Worm (Caenorhabditis elegans): ENCODE results near the gene fbxb-52.

- TF ChIP-seq vab-15 (tag; optimal IDR thresholded peaks at IDR 0.05): no peak
- TF ChIP-seq lsy-2 (tag; optimal IDR thresholded peaks at IDR 0.05): no peak
- no peak for TF ChIP-seq efl-3 (GFP tag; optimal IDR thresholded peaks at IDR 0.05)
- no peak for TF ChIP-seq jun-1 (tag; optimal IDR thresholded peaks at IDR 0.05)
- no peak for TF ChIP-seq elt-2 (tag; optimal IDR thresholded peaks at IDR 0.05)
- no peak for TF ChIP-seq nhr-12 (tag; optimal IDR thresholded peaks at IDR 0.05)
- TF ChIP-seq unc-86 (tag; optimal IDR thresholded peaks at IDR 0.05): no peak
- no peak for TF ChIP-seq aly-2 (tag; optimal IDR thresholded peaks at IDR 0.05)
- no peak for TF ChIP-seq nhr-84 (tag; optimal IDR thresholded peaks at IDR 0.05)
- TF ChIP-seq aha-1 (tag; optimal IDR thresholded peaks at IDR 0.05): no peak
- no peak for TF ChIP-seq hpl-2 (GFP tag; optimal IDR thresholded peaks at IDR 0.05)
Measured at ce11 chrII:1567646-1568045, 17.2 kb upstream of the fbxb-52 start, which contains the start of gene K05F6.8.

Measured in whole organism, L1 larva.